Fruit fly (Drosophila melanogaster) whole organism, embryonic: ENCODE measurements around the gene CG9426.
"Not testable (repeated sequence)": the region's sequence is repeated elsewhere in the genome, so short reads cannot be mapped to it uniquely, and the experiment has no call there.

Experiments used
- Adf1 ChIP-seq: fragments of 200-800 bp; sonication (Bioruptor generic); IDR thresholded peaks from 2 replicates; pipeline ENCODE4 v1.3.6; 2022; ENCODE audit warnings: missing biosample characterization, missing genetic modification characterization
- CG10654 ChIP-seq: fragments of 200-800 bp; sonication (Bioruptor generic); optimal IDR thresholded peaks from 2 replicates; lab custom pipeline; 2016; ENCODE audit warnings: missing biosample characterization, missing genetic modification characterization
- CG11456 ChIP-seq: fragments of 200-800 bp; sonication (Bioruptor generic); IDR thresholded peaks from 3 replicates; pipeline ENCODE4 v1.3.6; 2022; ENCODE audit warnings: missing biosample characterization, missing genetic modification characterization
- CG15479 ChIP-seq: fragments of 200-800 bp; sonication (Bioruptor generic); optimal IDR thresholded peaks from 3 replicates; lab custom pipeline; 2019; ENCODE audit warnings: missing biosample characterization, mild to moderate bottlenecking, missing genetic modification characterization, moderate library complexity
- CG15514 ChIP-seq: fragments of 200-800 bp; sonication (Bioruptor generic); optimal IDR thresholded peaks from 3 replicates; lab custom pipeline; 2017; ENCODE audit warnings: missing biosample characterization, missing genetic modification characterization, mild to moderate bottlenecking, moderate library complexity, missing genetic modification reagents
- CG15696 ChIP-seq: fragments of 200-800 bp; sonication (Bioruptor generic); optimal IDR thresholded peaks from 2 replicates; lab custom pipeline; 2019; ENCODE audit warnings: missing biosample characterization, mild to moderate bottlenecking, missing genetic modification characterization, moderate library complexity
- CG1647 ChIP-seq: fragments of 200-800 bp; sonication (Bioruptor generic); optimal IDR thresholded peaks from 3 replicates; lab custom pipeline; 2016; ENCODE audit warnings: missing biosample characterization, missing genetic modification characterization
- CG1792 ChIP-seq: fragments of 200-800 bp; sonication (Bioruptor generic); optimal IDR thresholded peaks from 2 replicates; lab custom pipeline; 2016; ENCODE audit warnings: missing biosample characterization, missing genetic modification characterization
- CG18476 ChIP-seq: fragments of 200-800 bp; sonication (Bioruptor generic); optimal IDR thresholded peaks from 2 replicates; lab custom pipeline; 2016; ENCODE audit warnings: missing biosample characterization, mild to moderate bottlenecking, missing genetic modification characterization
- CG4730 ChIP-seq: fragments of 200-800 bp; sonication (Bioruptor generic); IDR thresholded peaks from 2 replicates; pipeline ENCODE4 v1.3.6; 2022; ENCODE audit warnings: missing biosample characterization, missing genetic modification characterization
- CG8924 ChIP-seq: fragments of 200-800 bp; optimal IDR thresholded peaks from 3 replicates; lab custom pipeline; 2019; ENCODE audit warnings: missing biosample characterization, mild to moderate bottlenecking, missing genetic modification characterization, moderate library complexity
- CG9932 ChIP-seq: fragments of 200-800 bp; sonication (Bioruptor generic); IDR thresholded peaks from 2 replicates; pipeline ENCODE4 v1.3.6; 2022; ENCODE audit warnings: missing biosample characterization, missing genetic modification characterization
- Camta ChIP-seq: fragments of 200-800 bp; sonication (Bioruptor generic); optimal IDR thresholded peaks from 2 replicates; lab custom pipeline; 2016; ENCODE audit warnings: missing biosample characterization, missing genetic modification characterization
- Chrac-16 ChIP-seq: fragments of 200-800 bp; sonication (Bioruptor generic); optimal IDR thresholded peaks from 3 replicates; lab custom pipeline; 2016; ENCODE audit warnings: missing biosample characterization, missing genetic modification characterization
- CoRest ChIP-seq: fragments of 200-800 bp; sonication (Bioruptor generic); optimal IDR thresholded peaks from 3 replicates; lab custom pipeline; 2018; ENCODE audit warnings: missing biosample characterization, mild to moderate bottlenecking, missing genetic modification characterization, moderate library complexity
- D19A ChIP-seq: fragments of 200-800 bp; optimal IDR thresholded peaks from 3 replicates; lab custom pipeline; 2019; ENCODE audit warnings: missing biosample characterization, mild to moderate bottlenecking, missing genetic modification characterization, moderate library complexity
- ERR ChIP-seq: fragments of 200-800 bp; sonication (Bioruptor generic); optimal IDR thresholded peaks from 2 replicates; lab custom pipeline; 2016; ENCODE audit warnings: missing biosample characterization, missing genetic modification characterization
- Ets97D ChIP-seq: fragments of 200-800 bp; sonication (Bioruptor generic); optimal IDR thresholded peaks from 3 replicates; lab custom pipeline; 2016; ENCODE audit warnings: missing biosample characterization, missing genetic modification characterization
- Med ChIP-seq: fragments of 200-800 bp; sonication (Bioruptor generic); peaks from one replicate; lab custom pipeline; 2016; ENCODE audit warnings: missing biosample characterization, missing genetic modification characterization, mild to moderate bottlenecking, inconsistent platforms, moderate library complexity
- NFAT ChIP-seq: fragments of 200-800 bp; sonication (Bioruptor generic); IDR thresholded peaks from 2 replicates; pipeline ENCODE4 v1.3.6; 2022; ENCODE audit warnings: missing biosample characterization, missing genetic modification characterization
- NfI ChIP-seq: fragments of 200-800 bp; sonication (Bioruptor generic); optimal IDR thresholded peaks from 3 replicates; lab custom pipeline; 2018; ENCODE audit warnings: missing biosample characterization, mild to moderate bottlenecking, missing genetic modification characterization, moderate library complexity
- Opbp ChIP-seq: fragments of 200-800 bp; sonication (Bioruptor generic); IDR thresholded peaks from 3 replicates; pipeline ENCODE4 v1.3.6; 2022; ENCODE audit warnings: missing biosample characterization, missing genetic modification characterization; ENCODE audit not compliant: partially characterized antibody
- Scr ChIP-seq: fragments of 200-800 bp; sonication (Bioruptor generic); IDR thresholded peaks from 2 replicates; pipeline ENCODE4 v1.3.6; 2022; ENCODE audit warnings: missing biosample characterization, missing genetic modification characterization; ENCODE audit not compliant: partially characterized antibody
- Sox102F ChIP-seq: fragments of 200-800 bp; sonication (Bioruptor generic); optimal IDR thresholded peaks from 2 replicates; lab custom pipeline; 2018; ENCODE audit warnings: missing biosample characterization, mild to moderate bottlenecking, missing genetic modification characterization, moderate library complexity
- Ssrp ChIP-seq: fragments of 200-800 bp; sonication (Bioruptor generic); optimal IDR thresholded peaks from 2 replicates; lab custom pipeline; 2018; ENCODE audit warnings: missing biosample characterization, mild to moderate bottlenecking, missing genetic modification characterization, moderate library complexity
- Xrp1 ChIP-seq: fragments of 200-800 bp; sonication (Bioruptor generic); IDR thresholded peaks from 2 replicates; pipeline ENCODE4 v1.3.6; 2022; ENCODE audit warnings: missing biosample characterization, missing genetic modification characterization
- ara ChIP-seq: fragments of 200-800 bp; sonication (Bioruptor generic); IDR thresholded peaks from 2 replicates; pipeline ENCODE4 v1.3.6; 2022; ENCODE audit warnings: missing biosample characterization, missing genetic modification characterization
- ash1 ChIP-seq: fragments of 200-800 bp; sonication (Bioruptor generic); optimal IDR thresholded peaks from 2 replicates; lab custom pipeline; 2018; ENCODE audit warnings: missing biosample characterization, mild to moderate bottlenecking, missing genetic modification characterization
- cas ChIP-seq: fragments of 200-800 bp; sonication (Bioruptor generic); IDR thresholded peaks from 2 replicates; pipeline ENCODE4 v1.3.6; 2022; ENCODE audit warnings: missing biosample characterization, missing genetic modification characterization
- chm ChIP-seq: fragments of 200-800 bp; sonication (Bioruptor generic); IDR thresholded peaks from 2 replicates; pipeline ENCODE4 v1.3.6; 2022; ENCODE audit warnings: missing biosample characterization, missing genetic modification characterization
- ewg ChIP-seq: fragments of 200-800 bp; sonication (Bioruptor generic); optimal IDR thresholded peaks from 3 replicates; lab custom pipeline; 2017; ENCODE audit warnings: mild to moderate bottlenecking, missing biosample characterization, missing genetic modification reagents, missing genetic modification characterization
- grn ChIP-seq: fragments of 200-800 bp; sonication (Bioruptor generic); optimal IDR thresholded peaks from 3 replicates; lab custom pipeline; 2017; ENCODE audit warnings: missing biosample characterization, missing genetic modification characterization
- gt ChIP-seq: fragments of 200-800 bp; sonication (Bioruptor generic); IDR thresholded peaks from 2 replicates; pipeline ENCODE4 v1.3.6; 2022; ENCODE audit warnings: missing biosample characterization, missing genetic modification characterization
- insv ChIP-seq, 2 experiments: fragments of 200-800 bp; sonication (Bioruptor generic); optimal IDR thresholded peaks; 3 replicates each; lab custom pipeline; 2016 to 2018; ENCODE audit warnings: missing biosample characterization in 2 of 2, missing genetic modification characterization in 2 of 2
- inv ChIP-seq: fragments of 200-800 bp; sonication (Bioruptor generic); IDR thresholded peaks from 2 replicates; pipeline ENCODE4 v1.3.6; 2022; ENCODE audit warnings: missing biosample characterization, missing genetic modification characterization; ENCODE audit not compliant: partially characterized antibody
- ken ChIP-seq: fragments of 200-800 bp; sonication (Bioruptor generic); IDR thresholded peaks from 3 replicates; pipeline ENCODE4 v1.3.6; 2022; ENCODE audit warnings: missing biosample characterization, missing genetic modification characterization
- kni ChIP-seq: fragments of 200-800 bp; sonication (Bioruptor generic); optimal IDR thresholded peaks from 3 replicates; lab custom pipeline; 2017; ENCODE audit warnings: mild to moderate bottlenecking, missing biosample characterization, missing genetic modification reagents, missing genetic modification characterization
- knrl ChIP-seq: fragments of 200-800 bp; sonication (Bioruptor generic); IDR thresholded peaks from 3 replicates; pipeline ENCODE4 v1.3.6; 2022; ENCODE audit warnings: missing biosample characterization, missing genetic modification characterization; ENCODE audit not compliant: partially characterized antibody
- lilli ChIP-seq: fragments of 200-800 bp; sonication (Bioruptor generic); optimal IDR thresholded peaks from 3 replicates; lab custom pipeline; 2016; ENCODE audit warnings: missing biosample characterization, missing genetic modification characterization
- mirr ChIP-seq: fragments of 200-800 bp; sonication (Bioruptor generic); optimal IDR thresholded peaks from 3 replicates; lab custom pipeline; 2018; ENCODE audit warnings: missing biosample characterization, mild to moderate bottlenecking, missing genetic modification characterization
- nerfin-1 ChIP-seq: fragments of 200-800 bp; sonication (Bioruptor generic); optimal IDR thresholded peaks from 3 replicates; lab custom pipeline; 2019; ENCODE audit warnings: missing biosample characterization, mild to moderate bottlenecking, missing genetic modification characterization, moderate library complexity
- nmo ChIP-seq: fragments of 200-800 bp; sonication (Bioruptor generic); optimal IDR thresholded peaks from 2 replicates; lab custom pipeline; 2018; ENCODE audit warnings: missing biosample characterization, mild to moderate bottlenecking, missing genetic modification characterization, moderate library complexity
- onecut ChIP-seq: fragments of 200-800 bp; sonication (Bioruptor generic); IDR thresholded peaks from 2 replicates; pipeline ENCODE4 v1.3.6; 2022; ENCODE audit warnings: missing biosample characterization, missing genetic modification characterization
- phol ChIP-seq: fragments of 200-800 bp; sonication (Bioruptor generic); optimal IDR thresholded peaks from 3 replicates; lab custom pipeline; 2018; ENCODE audit warnings: missing biosample characterization, mild to moderate bottlenecking, missing genetic modification characterization, moderate library complexity
- prd ChIP-seq, 3 experiments: fragments of >200 bp in 2 of 3; fragments of 200-800 bp in 1 of 3; sonication (Bioruptor generic) in 1 of 3; optimal IDR thresholded peaks in 2 of 3; IDR thresholded peaks in 1 of 3; 2 replicates in 2 of 3; 3 replicates in 1 of 3; pipeline versions ENCODE4 v1.3.6 to Lab custom; 2017 to 2022; ENCODE audit warnings: missing biosample characterization in 1 of 3, missing genetic modification characterization in 1 of 3
- sens ChIP-seq: fragments of 200-800 bp; sonication (Bioruptor generic); peaks from one replicate; lab custom pipeline; 2016; ENCODE audit warnings: missing biosample characterization, missing genetic modification characterization
- zfh1 ChIP-seq: fragments of 200-800 bp; sonication (Bioruptor generic); IDR thresholded peaks from 3 replicates; pipeline ENCODE4 v1.3.6; 2022; ENCODE audit warnings: missing biosample characterization, missing genetic modification characterization

Gene CG9426

dm6 chr2L:13215640-13216129 lies 4.0 kb downstream of the CG9426 start (continued):
- peak; percentile 50 for TF ChIP-seq Camta (GFP tag; lab: Kevin White, UChicago)
- peak; percentile 50; the same call in 1 of the 2 replicates for TF ChIP-seq onecut (GFP tag; lab: Robert Waterston, UW)
- peak; percentile 76 for TF ChIP-seq ERR (GFP tag; lab: Kevin White, UChicago)
- TF ChIP-seq ash1 (GFP tag; lab: Kevin White, UChicago) = peak; percentile 23
- TF ChIP-seq CG15514 (GFP tag; lab: Kevin White, UChicago) = peak; percentile 28
- peak; percentile 72; the same call in 1 of the 2 replicates for TF ChIP-seq chm
- peak; percentile 33 for TF ChIP-seq Ets97D (GFP tag; lab: Kevin White, UChicago)
- TF ChIP-seq NfI = peak; percentile 13
- peak; percentile 33; the same call in 1 of the 2 replicates for TF ChIP-seq inv (GFP tag; lab: Robert Waterston, UW)
- peak; percentile 44; the same call in 1 of the 2 replicates for TF ChIP-seq gt (GFP tag; lab: Robert Waterston, UW)
- peak; percentile 28 for TF ChIP-seq nerfin-1 (tag; lab: Kevin White, UChicago)
- peak; percentile 44; the same call in 1 of the 2 replicates for TF ChIP-seq CG4730
- peak; percentile 69; the same call in 1 of the 3 replicates for TF ChIP-seq CG11456
- TF ChIP-seq CG1792 (GFP tag; lab: Kevin White, UChicago) = peak; percentile 58
- TF ChIP-seq phol = peak; percentile 7
- peak; percentile 59; the same call in 1 of the 2 replicates for TF ChIP-seq CG9932
- TF ChIP-seq Scr = peak; percentile 47
- TF ChIP-seq CG1647 (GFP tag; lab: Kevin White, UChicago) = peak; percentile 74
- peak; percentile 2 for TF ChIP-seq Ssrp (tag; lab: Kevin White, UChicago)
- TF ChIP-seq cas (GFP tag; lab: Robert Waterston, UW) = peak; percentile 68
- TF ChIP-seq CG18476 (GFP tag; lab: Kevin White, UChicago) = peak; percentile 69
- peak; percentile 49; the same call in 1 of the 2 replicates for TF ChIP-seq ara (GFP tag; lab: Robert Waterston, UW)
- peak; percentile 76 for TF ChIP-seq mirr (GFP tag; lab: Kevin White, UChicago)
- peak; percentile 21 for TF ChIP-seq D19A
- TF ChIP-seq NFAT = peak; percentile 55; the same call in 1 of the 2 replicates
- peak; percentile 20 for TF ChIP-seq CG8924 (tag; lab: Kevin White, UChicago)
- TF ChIP-seq insv (GFP tag; optimal IDR thresholded peaks at IDR 0.05; lab: Kevin White, UChicago) = peak in 1 of 2 experiments; percentile 63
- peak; percentile 13 for TF ChIP-seq Chrac-16
- TF ChIP-seq Adf1 (GFP tag; lab: Robert Waterston, UW) = peak; percentile 26; the same call in 1 of the 2 replicates
- TF ChIP-seq CG10654 (GFP tag; lab: Kevin White, UChicago) = peak; percentile 20
- peak; percentile 45 for TF ChIP-seq nmo (GFP tag; lab: Kevin White, UChicago)
- peak; percentile 36 for TF ChIP-seq CoRest (tag; lab: Kevin White, UChicago)

dm6 chr2L:13215010-13215409 lies 4.7 kb downstream of the CG9426 start, which contains the start of gene kek4:
TSS of gene kek4 (minus strand) at chr2L:13215350.
- TF ChIP-seq ewg (GFP tag; lab: Kevin White, UChicago) (peak; percentile 69), Sox102F (no peak)

- TF ChIP-seq lilli (GFP tag; lab: Kevin White, UChicago) (peak; percentile 4), zfh1 (GFP tag; lab: Robert Waterston, UW) (peak; percentile 33; the same call in 1 of the 3 replicates), knrl (GFP tag; lab: Robert Waterston, UW) (peak; percentile 23; the same call in 1 of the 3 replicates), Xrp1 (peak; percentile 31; the same call in 1 of the 2 replicates), CG15479 (GFP tag; lab: Kevin White, UChicago) (peak; percentile 41), Opbp (0 out of 3 replicates have a peak, but pooled peaks have one; percentile 9), Med (GFP tag; lab: Kevin White, UChicago) (peak; percentile 70), insv (GFP tag; optimal IDR thresholded peaks at IDR 0.05; lab: Kevin White, UChicago) (peak in 1 of 2 experiments; percentile 33), CG15696 (tag; lab: Kevin White, UChicago) (peak; percentile 33), sens (peak; percentile 70), ken (0 out of 3 replicates have a peak, but pooled peaks have one; percentile 28), prd (GFP tag; IDR thresholded peaks at IDR 0.05; lab: Robert Waterston, UW) (peak; percentile 23; the same call in 1 of the 3 replicates), grn (GFP tag; lab: Kevin White, UChicago) (peak; percentile 33), kni (GFP tag; lab: Kevin White, UChicago) (peak; percentile 2)
- not testable (repeated sequence) for TF ChIP-seq prd (optimal IDR thresholded peaks at IDR 0.05; lab: Kevin White, UChicago)
Measured at dm6 chr2L:13211764-13212265, 7.9 kb downstream of the CG9426 start, which contains the start of gene CG15482. TSS of gene CG15482 (minus strand) at chr2L:13211814.
